Worm (Caenorhabditis elegans) whole organism, L1 larva: ENCODE measurements around the gene pxmp-4.

ENCODE experiments used
- C04F5.9 ChIP-seq: sonication (generic microtip); optimal IDR thresholded peaks from 2 replicates; lab custom pipeline; 2016; ENCODE audit warnings: missing genetic modification characterization, missing compliant biosample characterization
- aha-1 ChIP-seq: fragments of 150-350 bp; optimal IDR thresholded peaks from 2 replicates; lab custom pipeline; 2014; ENCODE audit warnings: missing biosample characterization, missing genetic modification characterization
- blmp-1 ChIP-seq: fragments of 150-350 bp; optimal IDR thresholded peaks from 2 replicates; lab custom pipeline; 2014; ENCODE audit warnings: missing biosample characterization, missing genetic modification characterization
- ceh-63 ChIP-seq: fragments of 200-800 bp; sonication (Bioruptor generic); optimal IDR thresholded peaks from 2 replicates; lab custom pipeline; 2018; ENCODE audit warnings: mild to moderate bottlenecking, missing genetic modification characterization, missing compliant biosample characterization
- ceh-8 ChIP-seq: fragments of 200-800 bp; sonication (Bioruptor generic); optimal IDR thresholded peaks from 2 replicates; lab custom pipeline; 2018; ENCODE audit warnings: mild to moderate bottlenecking, missing genetic modification characterization, moderate library complexity, missing compliant biosample characterization
- ceh-82 ChIP-seq, 3 experiments: fragments of 150-350 bp in 1 of 3; sonication (generic microtip) in 2 of 3; optimal IDR thresholded peaks; 2 replicates each; lab custom pipeline; 2014 to 2017; ENCODE audit warnings: missing biosample characterization in 3 of 3, missing genetic modification characterization in 3 of 3
- ceh-88 ChIP-seq: fragments of 200-800 bp; sonication (Bioruptor generic); IDR thresholded peaks from 2 replicates; pipeline ENCODE4 v1.3.6; 2022; ENCODE audit warnings: missing genetic modification characterization, missing compliant biosample characterization
- dpl-1 ChIP-seq, 3 experiments: fragments of 150-350 bp in 2 of 3; sonication (generic microtip) in 1 of 3; optimal IDR thresholded peaks; 2 replicates each; lab custom pipeline; 2014 to 2017; ENCODE audit warnings: missing biosample characterization in 3 of 3, missing genetic modification characterization in 3 of 3, missing genetic modification reagents in 3 of 3
- dsc-1 ChIP-seq: sonication (generic microtip); optimal IDR thresholded peaks from 2 replicates; lab custom pipeline; 2016; ENCODE audit warnings: mild to moderate bottlenecking, missing genetic modification characterization, missing compliant biosample characterization
- egl-27 ChIP-seq, 2 experiments: fragments of 150-350 bp in 1 of 2; sonication (generic microtip); optimal IDR thresholded peaks; 3 replicates each; lab custom pipeline; 2017 to 2018; ENCODE audit warnings: missing biosample characterization in 2 of 2, missing genetic modification characterization in 2 of 2, missing genetic modification reagents in 2 of 2
- elt-2 ChIP-seq: sonication (generic microtip); optimal IDR thresholded peaks from 2 replicates; lab custom pipeline; 2016; ENCODE audit warnings: missing genetic modification characterization, mild to moderate bottlenecking, inconsistent platforms, missing compliant biosample characterization, missing genetic modification reagents
- elt-3 ChIP-seq, 6 experiments: fragments of 150-350 bp in 1 of 6; sonication (generic microtip); optimal IDR thresholded peaks; 2 replicates each; lab custom pipeline; 2017 to 2018; ENCODE audit warnings: missing biosample characterization in 6 of 6, missing genetic modification characterization in 6 of 6, inconsistent platforms in 1 of 6
- fkh-10 ChIP-seq: sonication (generic microtip); optimal IDR thresholded peaks from 2 replicates; lab custom pipeline; 2017; ENCODE audit warnings: missing biosample characterization, missing genetic modification reagents, missing genetic modification characterization
- fkh-4 ChIP-seq: sonication (generic microtip); optimal IDR thresholded peaks from 2 replicates; lab custom pipeline; 2016; ENCODE audit warnings: missing compliant biosample characterization, missing genetic modification characterization, borderline replicate concordance
- grh-1 ChIP-seq: fragments of 200-800 bp; sonication (Bioruptor generic); IDR thresholded peaks from 2 replicates; pipeline ENCODE4 v1.3.6; 2022; ENCODE audit warnings: missing genetic modification reagents, missing genetic modification characterization, missing compliant biosample characterization
- isw-1 ChIP-seq: fragments of 200-800 bp; sonication (Bioruptor generic); IDR thresholded peaks from 2 replicates; pipeline ENCODE4 v1.3.6; 2022; ENCODE audit warnings: missing genetic modification characterization, missing compliant biosample characterization
- jun-1 ChIP-seq: fragments of 150-350 bp; optimal IDR thresholded peaks from 2 replicates; lab custom pipeline; 2014; ENCODE audit warnings: missing biosample characterization, missing genetic modification reagents, missing genetic modification characterization
- lin-14 ChIP-seq: fragments of 200-800 bp; sonication (Bioruptor generic); optimal IDR thresholded peaks from 2 replicates; lab custom pipeline; 2018; ENCODE audit warnings: mild to moderate bottlenecking, missing genetic modification characterization, moderate library complexity, missing compliant biosample characterization
- lin-35 ChIP-seq, 2 experiments: fragments of 150-350 bp; optimal IDR thresholded peaks; 2 replicates each; lab custom pipeline; 2014; ENCODE audit warnings: missing biosample characterization in 2 of 2, missing genetic modification characterization in 2 of 2, missing genetic modification reagents in 2 of 2
- lin-39 ChIP-seq: fragments of 150-350 bp; optimal IDR thresholded peaks from 2 replicates; lab custom pipeline; 2014; ENCODE audit warnings: missing biosample characterization, missing genetic modification reagents, missing genetic modification characterization
- lsy-2 ChIP-seq, 2 experiments: fragments of 150-350 bp; optimal IDR thresholded peaks; 2 replicates each; lab custom pipeline; 2014; ENCODE audit warnings: missing biosample characterization in 2 of 2, missing genetic modification characterization in 2 of 2
- mab-9 ChIP-seq: fragments of 200-800 bp; sonication (Bioruptor generic); IDR thresholded peaks from 2 replicates; pipeline ENCODE4 v1.3.6; 2022; ENCODE audit warnings: missing genetic modification reagents, missing genetic modification characterization, missing compliant biosample characterization
- mdl-1 ChIP-seq, 2 experiments: fragments of 150-350 bp; optimal IDR thresholded peaks; 2 replicates each; lab custom pipeline; 2014 to 2017; ENCODE audit warnings: missing biosample characterization in 2 of 2, missing genetic modification characterization in 2 of 2, inconsistent platforms in 1 of 2
- mef-2 ChIP-seq: fragments of 150-350 bp; optimal IDR thresholded peaks from 2 replicates; lab custom pipeline; 2014; ENCODE audit warnings: missing biosample characterization, missing genetic modification characterization
- nhr-12 ChIP-seq: sonication (generic microtip); optimal IDR thresholded peaks from 2 replicates; lab custom pipeline; 2017; ENCODE audit warnings: missing biosample characterization, missing genetic modification characterization
- nhr-19 ChIP-seq: fragments of 200-800 bp; sonication (Bioruptor generic); conservative IDR thresholded peaks from 2 replicates; pipeline ENCODE4 v1.3.6; 2022; ENCODE audit warnings: missing genetic modification characterization, missing compliant biosample characterization
- nhr-237 ChIP-seq: fragments of 150-350 bp; optimal IDR thresholded peaks from 2 replicates; lab custom pipeline; 2014; ENCODE audit warnings: missing biosample characterization, missing genetic modification characterization
- nhr-47 ChIP-seq: sonication (generic microtip); optimal IDR thresholded peaks from 2 replicates; lab custom pipeline; 2016; ENCODE audit warnings: mild to moderate bottlenecking, missing genetic modification characterization, moderate library complexity, missing compliant biosample characterization
- nhr-71 ChIP-seq: sonication (generic microtip); optimal IDR thresholded peaks from 2 replicates; lab custom pipeline; 2016; ENCODE audit warnings: mild to moderate bottlenecking, missing genetic modification characterization, moderate library complexity, missing compliant biosample characterization
- nhr-77 ChIP-seq: fragments of 150-350 bp; optimal IDR thresholded peaks from 2 replicates; lab custom pipeline; 2014; ENCODE audit warnings: missing biosample characterization, missing genetic modification characterization
- pax-3 ChIP-seq: fragments of 200-800 bp; sonication (Bioruptor generic); optimal IDR thresholded peaks from 2 replicates; lab custom pipeline; 2018; ENCODE audit warnings: mild to moderate bottlenecking, missing genetic modification characterization, moderate library complexity, missing compliant biosample characterization
- rnt-1 ChIP-seq: sonication (generic microtip); optimal IDR thresholded peaks from 2 replicates; lab custom pipeline; 2016; ENCODE audit warnings: mild to moderate bottlenecking, missing genetic modification characterization, moderate library complexity, missing compliant biosample characterization
- sup-37 ChIP-seq: fragments of 200-800 bp; sonication (Bioruptor generic); optimal IDR thresholded peaks from 2 replicates; lab custom pipeline; 2018; ENCODE audit warnings: mild to moderate bottlenecking, missing genetic modification characterization, missing compliant biosample characterization
- unc-130 ChIP-seq: fragments of 150-350 bp; optimal IDR thresholded peaks from 2 replicates; lab custom pipeline; 2017; ENCODE audit warnings: missing biosample characterization, missing genetic modification characterization, inconsistent platforms
- unc-86 ChIP-seq: sonication (generic microtip); optimal IDR thresholded peaks from 2 replicates; lab custom pipeline; 2016; ENCODE audit warnings: missing genetic modification characterization, missing compliant biosample characterization
- xbp-1 ChIP-seq: sonication (generic microtip); optimal IDR thresholded peaks from 2 replicates; lab custom pipeline; 2016; ENCODE audit warnings: missing genetic modification characterization, missing compliant biosample characterization
- zip-4 ChIP-seq: fragments of 200-800 bp; sonication (Bioruptor generic); optimal IDR thresholded peaks from 2 replicates; lab custom pipeline; 2018; ENCODE audit warnings: mild to moderate bottlenecking, missing genetic modification characterization, moderate library complexity, missing compliant biosample characterization
- ztf-11 ChIP-seq, 2 experiments: sonication (generic microtip); optimal IDR thresholded peaks; 2 replicates each; lab custom pipeline; 2016 to 2017; ENCODE audit warnings: missing genetic modification characterization in 2 of 2, missing biosample characterization in 1 of 2, missing compliant biosample characterization in 1 of 2

Gene pxmp-4

ce11 chrIV:385150-385937 is 48.4 kb upstream of the pxmp-4 start, which contains the start of gene rps-24 (continued):
- TF ChIP-seq grh-1 (GFP tag; lab: Robert Waterston, UW): peak; percentile 85
- peak; percentile 93 to 96 for TF ChIP-seq lsy-2 (tag; optimal IDR thresholded peaks at IDR 0.05; lab: Kevin White, UChicago)
- peak; percentile 78 for TF ChIP-seq blmp-1 (tag; lab: Kevin White, UChicago)
- peak in 1 of 2 experiments; percentile 32 for TF ChIP-seq egl-27 (tag; optimal IDR thresholded peaks at IDR 0.05; lab: Kevin White, UChicago)
- peak; percentile 12 for TF ChIP-seq zip-4 (GFP tag; lab: Kevin White, UChicago)
- peak; percentile 96 for TF ChIP-seq ceh-88 (GFP tag; lab: Robert Waterston, UW)
- peak; percentile 7 for TF ChIP-seq sup-37
- peak; percentile 87 for TF ChIP-seq nhr-77 (tag; lab: Kevin White, UChicago)
- TF ChIP-seq ceh-82 (tag; optimal IDR thresholded peaks at IDR 0.05; lab: Kevin White, UChicago): peak; percentile 83 to 94 (median 86)
- peak; percentile 76 for TF ChIP-seq fkh-4 (tag; lab: Kevin White, UChicago)
- TF ChIP-seq lin-39 (tag; lab: Kevin White, UChicago): peak; percentile 43
- TF ChIP-seq mab-9 (GFP tag; lab: Robert Waterston, UW): peak; percentile 89
- TF ChIP-seq ceh-63: peak; percentile 1
- TF ChIP-seq jun-1 (tag; lab: Kevin White, UChicago): peak; percentile 86
- peak; percentile 91 for TF ChIP-seq lin-14 (GFP tag; lab: Kevin White, UChicago)
- peak; percentile 85 for TF ChIP-seq unc-130 (tag; lab: Kevin White, UChicago)
- peak; percentile 81 for TF ChIP-seq C04F5.9
- TF ChIP-seq nhr-71 (tag; lab: Kevin White, UChicago): peak; percentile 97
- TF ChIP-seq mdl-1 (tag; optimal IDR thresholded peaks at IDR 0.05; lab: Kevin White, UChicago): peak in 1 of 2 experiments; percentile 84
- TF ChIP-seq nhr-237 (tag; lab: Kevin White, UChicago): peak; percentile 73
- peak; percentile 90 for TF ChIP-seq ceh-8 (GFP tag; lab: Kevin White, UChicago)
- peak; percentile 39 for TF ChIP-seq elt-2
- TF ChIP-seq unc-86 (tag; lab: Kevin White, UChicago): peak; percentile 93
- peak; percentile 90 for TF ChIP-seq xbp-1
- peak; percentile 78 for TF ChIP-seq fkh-10 (GFP tag; lab: Kevin White, UChicago)
- TF ChIP-seq mef-2 (tag; lab: Kevin White, UChicago): peak; percentile 5
- peak; percentile 96 for TF ChIP-seq nhr-19 (GFP tag; lab: Robert Waterston, UW)
- TF ChIP-seq nhr-47 (tag; lab: Kevin White, UChicago): peak; percentile 97

DNA sequence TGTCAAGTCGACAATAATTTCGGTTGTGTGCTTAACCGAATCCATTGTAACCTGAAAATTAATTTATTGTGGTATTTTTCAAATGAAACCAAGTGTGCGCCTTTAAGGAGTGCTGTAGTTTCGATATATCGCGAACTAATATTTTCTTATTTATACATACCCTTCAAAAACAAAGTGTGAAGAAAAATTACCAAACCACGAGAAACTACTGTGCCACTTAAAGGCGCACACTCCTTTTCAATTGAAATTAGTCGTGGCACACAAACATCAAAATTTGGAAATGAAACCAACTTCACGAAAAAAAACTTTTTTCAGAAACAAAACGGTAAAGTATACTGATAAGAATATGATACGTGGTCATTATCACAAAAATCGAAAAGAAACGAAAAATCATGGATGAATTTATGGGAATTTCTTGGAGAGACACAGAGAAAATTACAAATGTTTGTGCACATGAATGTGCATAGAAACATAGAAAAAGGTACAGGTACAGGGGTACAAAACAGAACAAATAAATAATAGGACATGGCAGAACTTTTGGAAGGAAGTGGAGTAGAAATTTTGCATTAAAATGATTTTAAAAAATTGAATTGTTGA is 46.3 kb upstream of the pxmp-4 start, which contains the start of gene spl-1:
Gene spl-1, minus strand, starts transcription at position 51 of the 597 bp plus-strand sequence.
- TF ChIP-seq pax-3 (no peak), grh-1 (GFP tag; lab: Robert Waterston, UW) (no peak), elt-3 (tag; optimal IDR thresholded peaks at IDR 0.05; lab: Kevin White, UChicago) (no peak), lin-35 (GFP tag; optimal IDR thresholded peaks at IDR 0.05; lab: Kevin White, UChicago) (peak in 1 of 2 experiments; percentile 22), dsc-1 (no peak), rnt-1 (tag; lab: Kevin White, UChicago) (no peak), elt-2 (peak; percentile 40), nhr-12 (tag; lab: Kevin White, UChicago) (no peak), nhr-47 (tag; lab: Kevin White, UChicago) (no peak), nhr-77 (tag; lab: Kevin White, UChicago) (no peak), aha-1 (no peak), ceh-82 (tag; optimal IDR thresholded peaks at IDR 0.05; lab: Kevin White, UChicago) (no peak), dpl-1 (GFP tag; optimal IDR thresholded peaks at IDR 0.05; lab: Kevin White, UChicago) (no peak), ztf-11 (tag; optimal IDR thresholded peaks at IDR 0.05; lab: Kevin White, UChicago) (no peak), zip-4 (GFP tag; lab: Kevin White, UChicago) (no peak), isw-1 (no peak), mdl-1 (tag; optimal IDR thresholded peaks at IDR 0.05; lab: Kevin White, UChicago) (no peak)
